Fruit fly (Drosophila melanogaster): Measurements from ENCODE around the gene Irk3.

Irk3 gene

dm6 chr2L:18695404-18695804 is 18.1 kb downstream of the Irk3 start, which contains the start of the genes CG10383 and CG10338 (continued):
- peak; percentile 70 for TF ChIP-seq CG18619 (GFP tag; optimal IDR thresholded peaks at IDR 0.05)
- TF ChIP-seq hb (GFP tag; IDR thresholded peaks at IDR 0.05; ENCODE audit: partially characterized antibody): no peak
- no peak for TF ChIP-seq Dll (GFP tag; IDR thresholded peaks at IDR 0.05; ENCODE audit: partially characterized antibody)
- peak; percentile 91 for TF ChIP-seq Awh (GFP tag; IDR thresholded peaks at IDR 0.05)
- peak; percentile 61 for TF ChIP-seq CG4328 (GFP tag; optimal IDR thresholded peaks at IDR 0.05)
- TF ChIP-seq Meics (GFP tag; optimal IDR thresholded peaks at IDR 0.05): peak; percentile 85
- TF ChIP-seq stwl (tag; optimal IDR thresholded peaks at IDR 0.05): peak; percentile 64
- peak; percentile 37; the same call in 1 of the 2 replicates for TF ChIP-seq Doc2 (GFP tag; IDR thresholded peaks at IDR 0.05)
- TF ChIP-seq CG3407 (GFP tag; optimal IDR thresholded peaks at IDR 0.05): peak; percentile 59
- TF ChIP-seq CG6683 (GFP tag; optimal IDR thresholded peaks at IDR 0.05): peak; percentile 41
- TF ChIP-seq tup (GFP tag; optimal IDR thresholded peaks at IDR 0.05): peak; percentile 73
- TF ChIP-seq btn (GFP tag; optimal IDR thresholded peaks at IDR 0.05): peak; percentile 25
- TF ChIP-seq ERR (GFP tag; optimal IDR thresholded peaks at IDR 0.05): peak; percentile 91
- TF ChIP-seq da (GFP tag; optimal IDR thresholded peaks at IDR 0.05): peak; percentile 89
- peak; percentile 44; the same call in 2 of the 3 replicates for TF ChIP-seq HLH4C (GFP tag; IDR thresholded peaks at IDR 0.05; ENCODE audit: partially characterized antibody)
- TF ChIP-seq CG18262 (tag; optimal IDR thresholded peaks at IDR 0.05): peak; percentile 73
- TF ChIP-seq tx (GFP tag; optimal IDR thresholded peaks at IDR 0.05): peak; percentile 86
- TF ChIP-seq Ada2b (GFP tag; IDR thresholded peaks at IDR 0.05): peak; percentile 88
- no peak for TF ChIP-seq Hr39 (optimal IDR thresholded peaks at IDR 0.05)
- TF ChIP-seq Doc3 (GFP tag; IDR thresholded peaks at IDR 0.05; ENCODE audit: partially characterized antibody): 0 out of 3 replicates have a peak, but pooled peaks have one; percentile 33
- peak; percentile 89 for TF ChIP-seq Dad (GFP tag; optimal IDR thresholded peaks at IDR 0.05)
- TF ChIP-seq Dref (GFP tag; IDR thresholded peaks at IDR 0.05): peak; percentile 38; the same call in 1 of the 2 replicates
- TF ChIP-seq row (GFP tag; IDR thresholded peaks at IDR 0.05): peak; percentile 95
- TF ChIP-seq phol (tag; optimal IDR thresholded peaks at IDR 0.05): peak; percentile 83
- peak; percentile 79; the same call in 2 of the 3 replicates for TF ChIP-seq CG6175 (GFP tag; IDR thresholded peaks at IDR 0.05)
- TF ChIP-seq dati (GFP tag; IDR thresholded peaks at IDR 0.05): peak; percentile 78
- TF ChIP-seq Sox102F (GFP tag; optimal IDR thresholded peaks at IDR 0.05): peak; percentile 88
- peak; percentile 72 for TF ChIP-seq CG34376 (GFP tag; optimal IDR thresholded peaks at IDR 0.05)
- TF ChIP-seq MESR4 (GFP tag; optimal IDR thresholded peaks at IDR 0.05): peak; percentile 55
- peak; percentile 95 for TF ChIP-seq slbo (GFP tag; IDR thresholded peaks at IDR 0.05)
- peak; percentile 96 for TF ChIP-seq chn (GFP tag; optimal IDR thresholded peaks at IDR 0.05)
- TF ChIP-seq sob (GFP tag; IDR thresholded peaks at IDR 0.05): peak; percentile 90
- peak; percentile 13 for TF ChIP-seq wek (GFP tag; optimal IDR thresholded peaks at IDR 0.05)
- peak; percentile 77 for TF ChIP-seq fd3F (GFP tag; optimal IDR thresholded peaks at IDR 0.05)

DNA sequence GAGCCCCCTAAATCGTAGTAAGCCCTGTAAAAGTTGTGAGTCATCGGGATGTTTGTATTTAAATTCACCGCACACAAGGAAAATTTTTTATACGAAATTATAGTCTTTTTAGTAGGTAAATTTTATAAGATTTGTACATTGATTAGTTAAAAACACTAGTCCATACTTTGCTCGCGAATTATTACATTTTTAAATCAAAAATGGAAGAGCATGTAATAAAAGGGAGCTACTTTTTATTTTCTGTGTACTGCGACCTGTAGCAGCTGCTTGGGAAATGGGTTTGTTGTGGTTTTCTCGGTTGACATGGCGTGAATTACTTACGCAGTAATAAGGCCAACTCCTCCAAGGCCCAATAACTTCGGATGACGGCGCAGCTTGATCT is 18.8 kb downstream of the Irk3 start:
- TF ChIP-seq vfl (GFP tag; optimal IDR thresholded peaks at IDR 0.05): no peak
- no peak for TF ChIP-seq pros (GFP tag; optimal IDR thresholded peaks at IDR 0.05)
- TF ChIP-seq CG17361 (GFP tag; IDR thresholded peaks at IDR 0.05): no peak; the same call in 2 of the 3 replicates
- no peak for TF ChIP-seq trh (GFP tag; optimal IDR thresholded peaks at IDR 0.05)
- no peak for TF ChIP-seq Dad (GFP tag; optimal IDR thresholded peaks at IDR 0.05)
- TF ChIP-seq ash1 (GFP tag; optimal IDR thresholded peaks at IDR 0.05): no peak
- no peak for TF ChIP-seq zen (tag; optimal IDR thresholded peaks at IDR 0.05)
- TF ChIP-seq ems (GFP tag; optimal IDR thresholded peaks at IDR 0.05): no peak
- peak; percentile 61 for TF ChIP-seq CG11504 (tag; optimal IDR thresholded peaks at IDR 0.05)
- no peak for TF ChIP-seq CG7928 (GFP tag; optimal IDR thresholded peaks at IDR 0.05)
- peak; percentile 55 for TF ChIP-seq row (GFP tag; IDR thresholded peaks at IDR 0.05)
- TF ChIP-seq slp2 (GFP tag; optimal IDR thresholded peaks at IDR 0.05): no peak
- peak; percentile 18 for TF ChIP-seq dmrt11E (tag; optimal IDR thresholded peaks at IDR 0.05)
- 0 out of 3 replicates have a peak, but pooled peaks have one; percentile 39 for TF ChIP-seq ci (GFP tag; IDR thresholded peaks at IDR 0.05)
- TF ChIP-seq CG15601 (tag; optimal IDR thresholded peaks at IDR 0.05): no peak
- TF ChIP-seq lbe (GFP tag; optimal IDR thresholded peaks at IDR 0.05): no peak
- TF ChIP-seq esg (GFP tag; conservative IDR thresholded peaks at IDR 0.05): 0 out of 2 replicates have a peak, but pooled peaks have one; percentile 18
- TF ChIP-seq Ptx1 (GFP tag; IDR thresholded peaks at IDR 0.05): peak; percentile 69
- TF ChIP-seq CG4730 (GFP tag; IDR thresholded peaks at IDR 0.05): peak; percentile 14; the same call in 1 of the 2 replicates
- TF ChIP-seq sim (GFP tag; IDR thresholded peaks at IDR 0.05): no peak

Data from whole organism, embryonic.